Fruit fly (Drosophila melanogaster) whole organism, embryonic: ENCODE measurements around the gene CG32073.

Source experiments
- Bgb ChIP-seq: fragments of 200-800 bp; sonication (Bioruptor generic); IDR thresholded peaks from 2 replicates; pipeline ENCODE4 v1.3.6; 2022; ENCODE audit warnings: missing biosample characterization, missing genetic modification characterization; ENCODE audit not compliant: partially characterized antibody
- Blimp-1 ChIP-seq: fragments of 200-800 bp; sonication (Bioruptor generic); optimal IDR thresholded peaks from 3 replicates; lab custom pipeline; 2018; ENCODE audit warnings: missing biosample characterization, missing genetic modification characterization, mild to moderate bottlenecking, moderate library complexity, missing genetic modification reagents
- CG10979 ChIP-seq: fragments of 200-800 bp; sonication (Bioruptor generic); optimal IDR thresholded peaks from 2 replicates; lab custom pipeline; 2018; ENCODE audit warnings: missing biosample characterization, mild to moderate bottlenecking, missing genetic modification characterization, moderate library complexity
- CG11723 ChIP-seq: fragments of 200-800 bp; sonication (Bioruptor generic); optimal IDR thresholded peaks from 2 replicates; lab custom pipeline; 2017; ENCODE audit warnings: missing biosample characterization, mild to moderate bottlenecking, missing genetic modification characterization
- CG13424 ChIP-seq: fragments of 200-800 bp; sonication (Bioruptor generic); optimal IDR thresholded peaks from 2 replicates; lab custom pipeline; 2019; ENCODE audit warnings: missing biosample characterization, mild to moderate bottlenecking, missing genetic modification characterization, moderate library complexity
- CG15269 ChIP-seq: fragments of 200-800 bp; sonication (Bioruptor generic); optimal IDR thresholded peaks from 2 replicates; lab custom pipeline; 2018; ENCODE audit warnings: missing biosample characterization, mild to moderate bottlenecking, missing genetic modification characterization, moderate library complexity
- CG16863 ChIP-seq: fragments of 200-800 bp; sonication (Bioruptor generic); optimal IDR thresholded peaks from 3 replicates; lab custom pipeline; 2016; ENCODE audit warnings: missing biosample characterization, missing genetic modification characterization
- CG17385 ChIP-seq: fragments of 200-800 bp; sonication (Bioruptor generic); optimal IDR thresholded peaks from 3 replicates; lab custom pipeline; 2018; ENCODE audit warnings: missing biosample characterization, mild to moderate bottlenecking, missing genetic modification characterization
- CG17612 ChIP-seq: fragments of 200-800 bp; sonication (Bioruptor generic); IDR thresholded peaks from 2 replicates; pipeline ENCODE4 v1.3.6; 2022; ENCODE audit warnings: missing biosample characterization, missing genetic modification characterization
- CG1832 ChIP-seq: fragments of 200-800 bp; sonication (Bioruptor generic); optimal IDR thresholded peaks from 2 replicates; lab custom pipeline; 2017; ENCODE audit warnings: missing biosample characterization, mild to moderate bottlenecking, missing genetic modification characterization, inconsistent platforms
- CG2116 ChIP-seq: fragments of 200-800 bp; sonication (Bioruptor generic); optimal IDR thresholded peaks from 3 replicates; lab custom pipeline; 2018; ENCODE audit warnings: missing biosample characterization, mild to moderate bottlenecking, missing genetic modification characterization
- CG2129 ChIP-seq: fragments of 200-800 bp; sonication (Bioruptor generic); IDR thresholded peaks from 2 replicates; pipeline ENCODE4 v1.3.6; 2022; ENCODE audit warnings: missing biosample characterization, missing genetic modification characterization; ENCODE audit not compliant: partially characterized antibody
- CG2875 ChIP-seq: fragments of 200-800 bp; sonication (Bioruptor generic); optimal IDR thresholded peaks from 2 replicates; lab custom pipeline; 2017; ENCODE audit warnings: missing biosample characterization, mild to moderate bottlenecking, missing genetic modification characterization, missing genetic modification reagents
- CG42726 ChIP-seq: fragments of 200-800 bp; sonication (Bioruptor generic); IDR thresholded peaks from 2 replicates; pipeline ENCODE4 v1.3.6; 2022; ENCODE audit warnings: missing biosample characterization, missing genetic modification characterization; ENCODE audit not compliant: partially characterized antibody
- CG5953 ChIP-seq: fragments of 200-800 bp; sonication (Bioruptor generic); IDR thresholded peaks from 2 replicates; pipeline ENCODE4 v1.3.6; 2022; ENCODE audit warnings: missing biosample characterization, missing genetic modification characterization
- CG9817 ChIP-seq: fragments of 200-800 bp; sonication (Bioruptor generic); optimal IDR thresholded peaks from 2 replicates; lab custom pipeline; 2018; ENCODE audit warnings: missing biosample characterization, mild to moderate bottlenecking, missing genetic modification characterization, moderate library complexity
- CoRest ChIP-seq: fragments of 200-800 bp; sonication (Bioruptor generic); optimal IDR thresholded peaks from 3 replicates; lab custom pipeline; 2018; ENCODE audit warnings: missing biosample characterization, mild to moderate bottlenecking, missing genetic modification characterization, moderate library complexity
- Dbx ChIP-seq: fragments of 200-800 bp; sonication (Bioruptor generic); IDR thresholded peaks from 3 replicates; pipeline ENCODE4 v1.3.6; 2022; ENCODE audit warnings: missing biosample characterization, missing genetic modification characterization
- E2f1 ChIP-seq: fragments of 200-800 bp; sonication (Bioruptor generic); IDR thresholded peaks from 2 replicates; pipeline ENCODE4 v1.3.6; 2022; ENCODE audit warnings: missing biosample characterization, missing genetic modification characterization
- Eip74EF ChIP-seq, 2 experiments: fragments of 200-800 bp in 1 of 2; fragments of >200 bp in 1 of 2; sonication (Bioruptor generic) in 1 of 2; optimal IDR thresholded peaks; 2 replicates each; lab custom pipeline; 2017 to 2019; ENCODE audit warnings: missing biosample characterization in 2 of 2, missing genetic modification characterization in 2 of 2, mild to moderate bottlenecking in 1 of 2, moderate library complexity in 1 of 2
- HLHmδ ChIP-seq: fragments of 200-800 bp; sonication (Bioruptor generic); optimal IDR thresholded peaks from 2 replicates; lab custom pipeline; 2018; ENCODE audit warnings: missing biosample characterization, mild to moderate bottlenecking, missing genetic modification characterization, moderate library complexity
- Hr51 ChIP-seq, 2 experiments: fragments of 200-800 bp; sonication (Bioruptor generic); optimal IDR thresholded peaks; 2 replicates in 1 of 2; 3 replicates in 1 of 2; lab custom pipeline; 2016 to 2018; ENCODE audit warnings: missing biosample characterization in 2 of 2, missing genetic modification characterization in 2 of 2, mild to moderate bottlenecking in 1 of 2, moderate library complexity in 1 of 2
- Hr78 ChIP-seq, 2 experiments: fragments of 200-800 bp in 1 of 2; fragments of >200 bp in 1 of 2; sonication (Bioruptor generic) in 1 of 2; optimal IDR thresholded peaks; 2 replicates each; lab custom pipeline; 2017 to 2019; ENCODE audit warnings: missing biosample characterization in 2 of 2, missing genetic modification characterization in 2 of 2, mild to moderate bottlenecking in 1 of 2, moderate library complexity in 1 of 2
- Hsf ChIP-seq: fragments of 200-800 bp; sonication (Bioruptor generic); optimal IDR thresholded peaks from 3 replicates; lab custom pipeline; 2016; ENCODE audit warnings: missing biosample characterization, missing genetic modification characterization
- MBD-R2 ChIP-seq: fragments of 200-800 bp; sonication (Bioruptor generic); IDR thresholded peaks from 2 replicates; pipeline ENCODE4 v1.3.6; 2022; ENCODE audit warnings: missing biosample characterization, missing genetic modification characterization
- Oli ChIP-seq: fragments of 200-800 bp; sonication (Bioruptor generic); optimal IDR thresholded peaks from 2 replicates; lab custom pipeline; 2018; ENCODE audit warnings: missing biosample characterization, mild to moderate bottlenecking, missing genetic modification characterization, moderate library complexity
- PHDP ChIP-seq: fragments of 200-800 bp; sonication (Bioruptor generic); optimal IDR thresholded peaks from 3 replicates; lab custom pipeline; 2018; ENCODE audit warnings: missing biosample characterization, mild to moderate bottlenecking, missing genetic modification characterization, moderate library complexity
- Pdp1 ChIP-seq, 2 experiments: fragments of 200-800 bp; sonication (Bioruptor generic); optimal IDR thresholded peaks; 3 replicates each; lab custom pipeline; 2016; ENCODE audit warnings: missing biosample characterization in 2 of 2, missing genetic modification characterization in 2 of 2, mild to moderate bottlenecking in 1 of 2, moderate library complexity in 1 of 2
- Poxn ChIP-seq: fragments of 200-800 bp; sonication (Bioruptor generic); IDR thresholded peaks from 2 replicates; pipeline ENCODE4 v1.3.6; 2022; ENCODE audit warnings: missing biosample characterization, missing genetic modification characterization
- TFAM ChIP-seq: fragments of 200-800 bp; sonication (Bioruptor generic); optimal IDR thresholded peaks from 2 replicates; lab custom pipeline; 2017; ENCODE audit warnings: missing biosample characterization, missing genetic modification characterization, inconsistent platforms
- Tbp ChIP-seq: fragments of >200 bp; optimal IDR thresholded peaks from 2 replicates; lab custom pipeline; 2018; ENCODE audit warnings: missing biosample characterization, missing genetic modification characterization
- abd-A ChIP-seq: fragments of 200-800 bp; sonication (Bioruptor generic); optimal IDR thresholded peaks from 3 replicates; lab custom pipeline; 2019; ENCODE audit warnings: missing biosample characterization, mild to moderate bottlenecking, missing genetic modification characterization, moderate library complexity
- btn ChIP-seq: fragments of 200-800 bp; sonication (Bioruptor generic); optimal IDR thresholded peaks from 2 replicates; lab custom pipeline; 2016; ENCODE audit warnings: missing biosample characterization, missing genetic modification characterization
- cg ChIP-seq: fragments of 200-800 bp; sonication (Bioruptor generic); optimal IDR thresholded peaks from 3 replicates; lab custom pipeline; 2019; ENCODE audit warnings: missing biosample characterization, mild to moderate bottlenecking, missing genetic modification characterization, moderate library complexity
- chm ChIP-seq: fragments of 200-800 bp; sonication (Bioruptor generic); IDR thresholded peaks from 2 replicates; pipeline ENCODE4 v1.3.6; 2022; ENCODE audit warnings: missing biosample characterization, missing genetic modification characterization
- chn ChIP-seq: fragments of 200-800 bp; sonication (Bioruptor generic); optimal IDR thresholded peaks from 2 replicates; lab custom pipeline; 2016; ENCODE audit warnings: missing biosample characterization, missing genetic modification characterization
- crc ChIP-seq: fragments of 200-800 bp; sonication (Bioruptor generic); optimal IDR thresholded peaks from 2 replicates; lab custom pipeline; 2016; ENCODE audit warnings: missing biosample characterization, missing genetic modification characterization
- fd102C ChIP-seq: fragments of 200-800 bp; sonication (Bioruptor generic); optimal IDR thresholded peaks from 2 replicates; lab custom pipeline; 2018; ENCODE audit warnings: missing biosample characterization, mild to moderate bottlenecking, missing genetic modification characterization, moderate library complexity
- gcm2 ChIP-seq: fragments of 200-800 bp; sonication (Bioruptor generic); optimal IDR thresholded peaks from 2 replicates; lab custom pipeline; 2016; ENCODE audit warnings: missing biosample characterization, missing genetic modification characterization
- gsb ChIP-seq: fragments of 200-800 bp; sonication (Bioruptor generic); IDR thresholded peaks from 2 replicates; pipeline ENCODE4 v1.3.6; 2022; ENCODE audit warnings: missing biosample characterization, missing genetic modification characterization
- her ChIP-seq: fragments of 200-800 bp; sonication (Bioruptor generic); optimal IDR thresholded peaks from 2 replicates; lab custom pipeline; 2016; ENCODE audit warnings: missing biosample characterization, missing genetic modification characterization
- lola ChIP-seq, 3 experiments: fragments of >200 bp in 2 of 3; fragments of 200-800 bp in 1 of 3; sonication (Bioruptor generic) in 1 of 3; optimal IDR thresholded peaks; 2 replicates each; lab custom pipeline; 2017 to 2019; ENCODE audit warnings: missing biosample characterization in 3 of 3, missing genetic modification characterization in 3 of 3, mild to moderate bottlenecking in 1 of 3, moderate library complexity in 1 of 3
- nau ChIP-seq: fragments of 200-800 bp; sonication (Bioruptor generic); optimal IDR thresholded peaks from 3 replicates; lab custom pipeline; 2017; ENCODE audit warnings: missing biosample characterization, mild to moderate bottlenecking, missing genetic modification characterization, missing genetic modification reagents
- prd ChIP-seq, 3 experiments: fragments of >200 bp in 2 of 3; fragments of 200-800 bp in 1 of 3; sonication (Bioruptor generic) in 1 of 3; optimal IDR thresholded peaks in 2 of 3; IDR thresholded peaks in 1 of 3; 2 replicates in 2 of 3; 3 replicates in 1 of 3; pipeline versions ENCODE4 v1.3.6 to Lab custom; 2017 to 2022; ENCODE audit warnings: missing biosample characterization in 1 of 3, missing genetic modification characterization in 1 of 3
- rib ChIP-seq: fragments of 200-800 bp; sonication (Bioruptor generic); IDR thresholded peaks from 2 replicates; pipeline ENCODE4 v1.3.6; 2022; ENCODE audit warnings: missing biosample characterization, missing genetic modification characterization
- scrt ChIP-seq: fragments of 200-800 bp; sonication (Bioruptor generic); optimal IDR thresholded peaks from 2 replicates; lab custom pipeline; 2018; ENCODE audit warnings: missing biosample characterization, mild to moderate bottlenecking, missing genetic modification characterization, moderate library complexity
- sima ChIP-seq: fragments of 200-800 bp; sonication (Bioruptor generic); optimal IDR thresholded peaks from 2 replicates; lab custom pipeline; 2016; ENCODE audit warnings: missing biosample characterization, missing genetic modification characterization
- ssp ChIP-seq: fragments of 200-800 bp; sonication (Bioruptor generic); IDR thresholded peaks from 2 replicates; pipeline ENCODE4 v1.3.6; 2022; ENCODE audit warnings: missing biosample characterization, missing genetic modification characterization
- tup ChIP-seq: fragments of 200-800 bp; sonication (Bioruptor generic); optimal IDR thresholded peaks from 2 replicates; lab custom pipeline; 2016; ENCODE audit warnings: missing biosample characterization, mild to moderate bottlenecking, missing genetic modification characterization, moderate library complexity

Gene CG32073

DNA sequence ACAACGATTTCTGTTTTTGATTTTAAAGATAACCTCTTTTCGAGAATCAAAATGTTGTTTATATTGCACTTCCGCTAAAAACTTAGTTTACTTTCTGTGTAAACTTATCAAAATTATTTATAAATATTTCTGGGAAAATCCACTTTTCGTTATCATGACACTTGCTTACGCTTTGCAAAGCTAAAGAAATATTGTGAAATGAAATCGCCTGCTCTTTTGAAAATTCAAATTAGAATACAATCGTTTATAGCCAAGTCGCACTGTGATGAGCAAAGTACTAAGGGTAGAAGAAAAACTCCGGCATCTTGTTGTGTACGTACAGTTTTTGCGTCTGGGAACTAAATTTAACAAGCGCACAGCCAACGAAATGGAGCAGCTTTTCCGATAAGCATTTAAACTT is 17.1 kb upstream of the CG32073 start (continued):
- no peak for TF ChIP-seq crc (GFP tag; lab: Kevin White, UChicago)
- TF ChIP-seq TFAM (GFP tag; lab: Kevin White, UChicago), result no peak
- TF ChIP-seq CG10979 (tag; lab: Kevin White, UChicago), result peak; percentile 27
- TF ChIP-seq fd102C (GFP tag; lab: Kevin White, UChicago), result no peak
- TF ChIP-seq abd-A, result no peak
- TF ChIP-seq Hr51 (GFP tag; optimal IDR thresholded peaks at IDR 0.05; lab: Kevin White, UChicago), result peak in 1 of 2 experiments; percentile 20
- TF ChIP-seq chm, result no peak
- no peak for TF ChIP-seq MBD-R2 (GFP tag; lab: Robert Waterston, UW)
- TF ChIP-seq Tbp, result no peak
- peak in 1 of 2 experiments; percentile 2 for TF ChIP-seq Pdp1 (GFP tag; optimal IDR thresholded peaks at IDR 0.05; lab: Kevin White, UChicago)
- no peak for TF ChIP-seq Poxn (GFP tag; lab: Robert Waterston, UW)
- TF ChIP-seq CG16863 (GFP tag; lab: Kevin White, UChicago), result no peak
- TF ChIP-seq CG2875, result no peak
- TF ChIP-seq chn (GFP tag; lab: Kevin White, UChicago), result peak; percentile 16
- TF ChIP-seq CG42726, result no peak
- peak; percentile 16 for TF ChIP-seq Blimp-1 (GFP tag; lab: Kevin White, UChicago)
- no peak for TF ChIP-seq Hr78 (GFP tag; optimal IDR thresholded peaks at IDR 0.05; lab: Kevin White, UChicago)
- TF ChIP-seq Oli (tag; lab: Kevin White, UChicago), result peak; percentile 44
- no peak for TF ChIP-seq btn (GFP tag; lab: Kevin White, UChicago)
- no peak for TF ChIP-seq tup (GFP tag; lab: Kevin White, UChicago)
- no peak for TF ChIP-seq Dbx (GFP tag; lab: Robert Waterston, UW)
- TF ChIP-seq gsb, result no peak
- TF ChIP-seq lola (GFP tag; optimal IDR thresholded peaks at IDR 0.05; lab: Kevin White, UChicago), result no peak
- no peak for TF ChIP-seq CG9817 (tag; lab: Kevin White, UChicago)
- TF ChIP-seq CG2116 (GFP tag; lab: Kevin White, UChicago), result no peak
- TF ChIP-seq CG17385 (GFP tag; lab: Kevin White, UChicago), result peak; percentile 15
- no peak for TF ChIP-seq sima
- peak; percentile 23 for TF ChIP-seq CG13424 (tag; lab: Kevin White, UChicago)
- no peak for TF ChIP-seq HLHmδ (GFP tag; lab: Kevin White, UChicago)
- TF ChIP-seq her (GFP tag; lab: Kevin White, UChicago), result no peak
- TF ChIP-seq CG2129 (GFP tag; lab: Robert Waterston, UW), result no peak
- TF ChIP-seq ssp (GFP tag; lab: Robert Waterston, UW), result no peak
- no peak for TF ChIP-seq prd (optimal IDR thresholded peaks at IDR 0.05; lab: Kevin White, UChicago)
- no peak for TF ChIP-seq prd (GFP tag; IDR thresholded peaks at IDR 0.05; lab: Robert Waterston, UW)
- no peak for TF ChIP-seq gcm2
- peak; percentile 13 for TF ChIP-seq CoRest (tag; lab: Kevin White, UChicago)
- TF ChIP-seq PHDP (tag; lab: Kevin White, UChicago), result peak; percentile 23
- TF ChIP-seq scrt, result no peak
- no peak for TF ChIP-seq rib
- no peak for TF ChIP-seq CG5953
- TF ChIP-seq cg, result no peak
- TF ChIP-seq Hsf (GFP tag; lab: Kevin White, UChicago), result no peak
- no peak for TF ChIP-seq CG15269
- peak in 1 of 2 experiments; percentile 20 for TF ChIP-seq Eip74EF (GFP tag; optimal IDR thresholded peaks at IDR 0.05; lab: Kevin White, UChicago)
- no peak for TF ChIP-seq CG1832 (GFP tag; lab: Kevin White, UChicago)
- no peak for TF ChIP-seq CG17612 (GFP tag; lab: Robert Waterston, UW)
- TF ChIP-seq nau, result no peak
- TF ChIP-seq Bgb (GFP tag; lab: Robert Waterston, UW), result no peak
- TF ChIP-seq CG11723, result no peak
- no peak for TF ChIP-seq E2f1 (GFP tag; lab: Robert Waterston, UW)
